Worm (Caenorhabditis elegans) whole organism, early embryonic: ENCODE results near the gene ckb-3.

ENCODE experiments used
- B0310.2 ChIP-seq: sonication (generic microtip); optimal IDR thresholded peaks from 2 replicates; lab custom pipeline; 2016; ENCODE audit warnings: mild to moderate bottlenecking, missing genetic modification characterization, missing compliant biosample characterization
- F13C5.2 ChIP-seq: sonication (generic microtip); optimal IDR thresholded peaks from 2 replicates; lab custom pipeline; 2017; ENCODE audit warnings: mild to moderate bottlenecking, missing genetic modification characterization, inconsistent platforms, missing compliant biosample characterization
- ama-1 ChIP-seq: fragments of 150-350 bp; optimal IDR thresholded peaks from 2 replicates; lab custom pipeline; 2014
- ceh-13 ChIP-seq: fragments of 200-800 bp; sonication (Bioruptor generic); optimal IDR thresholded peaks from 2 replicates; lab custom pipeline; 2018; ENCODE audit warnings: mild to moderate bottlenecking, missing genetic modification characterization, missing compliant biosample characterization
- ceh-36 ChIP-seq: sonication (generic microtip); optimal IDR thresholded peaks from 2 replicates; lab custom pipeline; 2016; ENCODE audit warnings: missing genetic modification characterization, inconsistent platforms, missing compliant biosample characterization
- ets-7 ChIP-seq: sonication (generic microtip); optimal IDR thresholded peaks from 2 replicates; lab custom pipeline; 2016; ENCODE audit warnings: missing genotype, missing genetic modification characterization, missing compliant biosample characterization
- flt-1 ChIP-seq: fragments of 200-800 bp; sonication (Bioruptor generic); IDR thresholded peaks from 2 replicates; pipeline ENCODE4 v1.3.6; 2022; ENCODE audit warnings: missing genetic modification characterization, missing compliant biosample characterization
- hmg-4 ChIP-seq: fragments of 200-800 bp; sonication (Bioruptor generic); optimal IDR thresholded peaks from 2 replicates; lab custom pipeline; 2018; ENCODE audit warnings: mild to moderate bottlenecking, missing genetic modification characterization, missing compliant biosample characterization
- hnd-1 ChIP-seq: sonication (generic microtip); optimal IDR thresholded peaks from 2 replicates; lab custom pipeline; 2016; ENCODE audit warnings: missing genetic modification characterization, missing compliant biosample characterization
- pes-1 ChIP-seq: fragments of 200-800 bp; sonication (Bioruptor generic); IDR thresholded peaks from 2 replicates; pipeline ENCODE4 v1.3.6; 2022; ENCODE audit warnings: missing genetic modification reagents, missing genetic modification characterization, missing compliant biosample characterization
- scrt-1 ChIP-seq: fragments of 200-800 bp; sonication (Bioruptor generic); IDR thresholded peaks from 2 replicates; pipeline ENCODE4 v1.3.6; 2022; ENCODE audit warnings: missing genetic modification characterization, missing compliant biosample characterization
- sea-1 ChIP-seq: fragments of 200-800 bp; sonication (Bioruptor generic); conservative IDR thresholded peaks from 2 replicates; pipeline ENCODE4 v1.3.6; 2022; ENCODE audit warnings: missing genetic modification characterization, missing compliant biosample characterization
- tbx-37 ChIP-seq: fragments of 200-800 bp; sonication (Bioruptor generic); conservative IDR thresholded peaks from 2 replicates; pipeline ENCODE4 v1.3.6; 2022; ENCODE audit warnings: missing genetic modification reagents, missing genetic modification characterization, missing compliant biosample characterization
- tra-4 ChIP-seq: sonication (generic microtip); optimal IDR thresholded peaks from 2 replicates; lab custom pipeline; 2017; ENCODE audit warnings: missing genetic modification characterization, missing compliant biosample characterization

DNA sequence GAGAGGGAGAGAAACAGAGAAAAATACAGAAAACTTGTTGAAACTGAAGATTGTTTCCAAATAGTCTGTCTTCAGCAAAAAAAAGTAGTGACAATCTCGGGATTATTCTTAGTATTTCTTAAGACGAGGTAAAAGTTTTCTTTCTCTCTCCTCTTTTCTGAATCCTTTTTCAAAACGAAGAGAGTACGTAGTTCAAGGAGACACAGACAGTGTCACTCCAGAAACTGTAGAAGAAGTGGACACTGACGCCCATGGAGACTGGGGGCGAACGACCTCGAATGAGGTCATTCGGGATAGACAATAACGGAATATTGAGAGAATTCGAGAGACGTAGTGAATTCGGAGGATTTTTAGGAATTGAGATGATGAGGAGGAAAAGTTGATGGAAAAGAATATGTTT, 39.7 kb upstream of the ckb-3 start, which contains the start of gene gly-6:
- TF ChIP-seq F13C5.2 (tag; lab: Kevin White, UChicago) (no peak), ama-1 (lab: Kevin White, UChicago) (no peak), hnd-1 (tag; lab: Kevin White, UChicago) (no peak), sea-1 (GFP tag; lab: Robert Waterston, UW) (no peak), pes-1 (GFP tag; lab: Robert Waterston, UW) (no peak), ceh-13 (GFP tag; lab: Kevin White, UChicago) (no peak), B0310.2 (no peak), ets-7 (no peak), tbx-37 (no peak), hmg-4 (GFP tag; lab: Kevin White, UChicago) (no peak), ceh-36 (no peak), tra-4 (tag; lab: Kevin White, UChicago) (no peak), flt-1 (GFP tag; lab: Robert Waterston, UW) (no peak), scrt-1 (GFP tag; lab: Robert Waterston, UW) (no peak)
